Fruit fly (Drosophila melanogaster): ENCODE measurements around the gene CG4194.

The CG4194 gene

DNA sequence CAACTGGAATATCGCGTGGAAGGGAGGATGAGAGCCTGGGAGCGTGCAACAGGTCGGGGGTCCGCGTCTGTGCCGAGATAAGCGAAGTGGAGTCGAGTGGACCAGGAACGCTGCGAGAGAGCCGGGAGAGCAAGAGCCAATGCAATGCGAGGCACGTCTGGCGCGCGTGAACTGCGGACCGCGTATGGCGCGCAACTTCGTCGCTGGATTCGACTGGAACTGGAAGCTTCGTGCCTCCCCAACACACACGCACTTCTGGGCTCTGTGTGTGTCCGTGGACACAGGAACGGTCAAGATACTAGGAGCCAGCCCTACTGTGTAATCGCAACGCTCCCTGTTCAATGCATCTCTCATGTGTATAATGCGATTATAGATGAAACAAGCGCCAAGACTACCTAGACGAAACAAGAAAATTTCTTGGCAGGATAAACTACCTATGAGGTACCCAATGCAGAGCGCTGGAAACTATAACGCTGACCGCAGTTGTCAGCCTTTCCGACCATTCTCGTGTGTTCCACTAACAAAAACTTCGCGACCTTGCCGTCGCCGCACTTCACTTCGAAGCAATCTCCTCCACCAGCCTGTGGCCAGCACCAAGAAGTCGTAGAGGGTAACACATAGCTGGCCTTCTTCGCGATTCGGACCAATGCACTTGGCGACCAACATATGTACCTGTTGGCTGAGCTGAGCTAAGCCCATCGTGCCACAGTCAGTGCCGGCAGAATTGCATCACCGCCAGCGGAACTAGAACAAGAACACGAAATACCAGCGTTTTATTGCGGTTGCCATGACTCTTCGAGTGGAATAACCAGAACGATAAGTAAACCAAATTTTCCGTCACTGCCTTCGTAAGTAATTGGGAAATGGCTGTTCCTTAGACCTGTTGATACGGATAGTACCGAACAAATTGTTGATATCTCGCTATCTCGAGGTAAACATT is 3.8 kb downstream of the CG4194 start, which contains the start of gene Rtca (continued):
- TF ChIP-seq gsb-n (tag; optimal IDR thresholded peaks at IDR 0.05) (no peak), CG16813 (GFP tag; IDR thresholded peaks at IDR 0.05; ENCODE audit: partially characterized antibody) (no peak), twi (tag; optimal IDR thresholded peaks at IDR 0.05) (no peak), vnd (GFP tag; IDR thresholded peaks at IDR 0.05; ENCODE audit: partially characterized antibody) (no peak), Sin3A (optimal IDR thresholded peaks at IDR 0.05) (no peak), Dref (GFP tag; IDR thresholded peaks at IDR 0.05) (no peak), CG10366 (GFP tag; IDR thresholded peaks at IDR 0.05) (peak; percentile 64), gro (GFP tag; optimal IDR thresholded peaks at IDR 0.05) (peak; percentile 42), rib (GFP tag; IDR thresholded peaks at IDR 0.05) (peak; percentile 43; the same call in 1 of the 2 replicates), CG10209 (GFP tag; optimal IDR thresholded peaks at IDR 0.05) (peak; percentile 66), CG17829 (tag; optimal IDR thresholded peaks at IDR 0.05) (peak; percentile 44), CG11696 (GFP tag; IDR thresholded peaks at IDR 0.05) (peak; percentile 95), Rx (GFP tag; IDR thresholded peaks at IDR 0.05) (no peak; the same call in 1 of the 2 replicates), CG9876 (GFP tag; optimal IDR thresholded peaks at IDR 0.05) (peak; percentile 25), sr (GFP tag; IDR thresholded peaks at IDR 0.05) (no peak), fru (optimal IDR thresholded peaks at IDR 0.05) (no peak), CG34422 (GFP tag; IDR thresholded peaks at IDR 0.05) (peak; percentile 44; the same call in 1 of the 3 replicates), CG1603 (tag; optimal IDR thresholded peaks at IDR 0.05) (peak; percentile 68), dimm (GFP tag; IDR thresholded peaks at IDR 0.05) (no peak), pita (GFP tag; optimal IDR thresholded peaks at IDR 0.05) (no peak), Mrtf (GFP tag; IDR thresholded peaks at IDR 0.05) (0 out of 3 replicates have a peak, but pooled peaks have one; percentile 37), repo (GFP tag; optimal IDR thresholded peaks at IDR 0.05) (peak; percentile 47), Eip74EF (GFP tag; optimal IDR thresholded peaks at IDR 0.05) (peak in 1 of 2 experiments; percentile 38), Dll (GFP tag; IDR thresholded peaks at IDR 0.05; ENCODE audit: partially characterized antibody) (no peak), CG11247 (GFP tag; IDR thresholded peaks at IDR 0.05) (peak; percentile 62; the same call in 1 of the 2 replicates), CG1792 (GFP tag; optimal IDR thresholded peaks at IDR 0.05) (peak; percentile 13), Opbp (GFP tag; IDR thresholded peaks at IDR 0.05; ENCODE audit: partially characterized antibody) (no peak), bbx (GFP tag; IDR thresholded peaks at IDR 0.05; ENCODE audit: partially characterized antibody) (no peak), pho (GFP tag; optimal IDR thresholded peaks at IDR 0.05) (peak; percentile 69), CG5180 (GFP tag; optimal IDR thresholded peaks at IDR 0.05) (peak; percentile 41), dpn (GFP tag; optimal IDR thresholded peaks at IDR 0.05) (peak; percentile 66 to 74), CG30403 (GFP tag; optimal IDR thresholded peaks at IDR 0.05) (peak; percentile 75), Dad (GFP tag; optimal IDR thresholded peaks at IDR 0.05) (peak; percentile 56), Jarid2 (GFP tag; optimal IDR thresholded peaks at IDR 0.05) (peak; percentile 6), D19B (GFP tag; optimal IDR thresholded peaks at IDR 0.05) (peak; percentile 60), ap (GFP tag; IDR thresholded peaks at IDR 0.05) (peak; percentile 20; the same call in 1 of the 2 replicates), CoRest (tag; optimal IDR thresholded peaks at IDR 0.05) (peak; percentile 70), CG10147 (GFP tag; optimal IDR thresholded peaks at IDR 0.05) (peak; percentile 30), nerfin-1 (tag; optimal IDR thresholded peaks at IDR 0.05) (peak; percentile 15), CG30020 (tag; optimal IDR thresholded peaks at IDR 0.05) (no peak), Optix (GFP tag; IDR thresholded peaks at IDR 0.05) (peak; percentile 65; the same call in 1 of the 3 replicates), nmo (GFP tag; optimal IDR thresholded peaks at IDR 0.05) (peak; percentile 69), CG4360 (GFP tag; IDR thresholded peaks at IDR 0.05) (0 out of 2 replicates have a peak, but pooled peaks have one; percentile 21), lilli (GFP tag; optimal IDR thresholded peaks at IDR 0.05) (peak; percentile 72), Myb (GFP tag; optimal IDR thresholded peaks at IDR 0.05) (peak; percentile 66), ase (GFP tag; IDR thresholded peaks at IDR 0.05) (no peak), CG12236 (GFP tag; optimal IDR thresholded peaks at IDR 0.05) (no peak), E2f2 (GFP tag; IDR thresholded peaks at IDR 0.05) (peak; percentile 39; the same call in 1 of the 2 replicates)
